Fruit fly (Drosophila melanogaster) whole organism, embryonic: ENCODE data around the gene Notum.

ENCODE experiments used
- CG11456 ChIP-seq: fragments of 200-800 bp; sonication (Bioruptor generic); IDR thresholded peaks from 3 replicates; pipeline ENCODE4 v1.3.6; 2022; ENCODE audit warnings: missing biosample characterization, missing genetic modification characterization
- CG17802 ChIP-seq: fragments of 200-800 bp; sonication (Bioruptor generic); optimal IDR thresholded peaks from 2 replicates; lab custom pipeline; 2018; ENCODE audit warnings: missing biosample characterization, mild to moderate bottlenecking, missing genetic modification characterization, moderate library complexity
- CG4820 ChIP-seq: fragments of 200-800 bp; sonication (Bioruptor generic); optimal IDR thresholded peaks from 3 replicates; lab custom pipeline; 2016; ENCODE audit warnings: missing biosample characterization, missing genetic modification characterization
- Hr39 ChIP-seq: fragments of >200 bp; optimal IDR thresholded peaks from 2 replicates; lab custom pipeline; 2017
- bcd ChIP-seq: fragments of 200-800 bp; sonication (Bioruptor generic); optimal IDR thresholded peaks from 2 replicates; lab custom pipeline; 2017; ENCODE audit warnings: missing biosample characterization, mild to moderate bottlenecking, missing genetic modification characterization
- crc ChIP-seq: fragments of 200-800 bp; sonication (Bioruptor generic); optimal IDR thresholded peaks from 2 replicates; lab custom pipeline; 2016; ENCODE audit warnings: missing biosample characterization, missing genetic modification characterization
- fu2 ChIP-seq: fragments of 200-800 bp; sonication (Bioruptor generic); optimal IDR thresholded peaks from 2 replicates; lab custom pipeline; 2016; ENCODE audit warnings: missing biosample characterization, missing genetic modification characterization
- lov ChIP-seq, 2 experiments: fragments of 200-800 bp in 1 of 2; fragments of >200 bp in 1 of 2; sonication (Bioruptor generic) in 1 of 2; IDR thresholded peaks in 1 of 2; optimal IDR thresholded peaks in 1 of 2; 2 replicates in 1 of 2; 3 replicates in 1 of 2; pipeline versions ENCODE4 v1.3.6 to Lab custom; 2017 to 2022; ENCODE audit warnings: missing biosample characterization in 1 of 2, missing genetic modification characterization in 1 of 2
- prd ChIP-seq, 3 experiments: fragments of >200 bp in 2 of 3; fragments of 200-800 bp in 1 of 3; sonication (Bioruptor generic) in 1 of 3; optimal IDR thresholded peaks in 2 of 3; IDR thresholded peaks in 1 of 3; 2 replicates in 2 of 3; 3 replicates in 1 of 3; pipeline versions ENCODE4 v1.3.6 to Lab custom; 2017 to 2022; ENCODE audit warnings: missing biosample characterization in 1 of 3, missing genetic modification characterization in 1 of 3
- seq ChIP-seq: fragments of 200-800 bp; sonication (Bioruptor generic); IDR thresholded peaks from 2 replicates; pipeline ENCODE4 v1.3.6; 2022; ENCODE audit warnings: missing biosample characterization, missing genetic modification characterization
- slbo ChIP-seq: fragments of 200-800 bp; sonication (Bioruptor generic); IDR thresholded peaks from 2 replicates; pipeline ENCODE4 v1.3.6; 2022; ENCODE audit warnings: missing biosample characterization, missing genetic modification characterization

- TF ChIP-seq crc (no peak), prd (optimal IDR thresholded peaks at IDR 0.05; lab: Kevin White, UChicago) (no peak), prd (GFP tag; IDR thresholded peaks at IDR 0.05; lab: Robert Waterston, UW) (no peak), bcd (GFP tag; lab: Kevin White, UChicago) (no peak), CG4820 (GFP tag; lab: Kevin White, UChicago) (no peak), CG17802 (tag; lab: Kevin White, UChicago) (no peak), seq (GFP tag; lab: Robert Waterston, UW) (no peak), CG11456 (GFP tag; lab: Robert Waterston, UW) (no peak), lov (optimal IDR thresholded peaks at IDR 0.05; lab: Kevin White, UChicago) (no peak), lov (GFP tag; IDR thresholded peaks at IDR 0.05; lab: Robert Waterston, UW) (no peak), slbo (GFP tag; lab: Robert Waterston, UW) (no peak), Hr39 (lab: Kevin White, UChicago) (no peak), fu2 (no peak)
Observed at dm6 chr3L:15987635-15988034, 35.6 kb upstream of the Notum start, which contains the start of gene PolD1.
